Fruit fly (Drosophila melanogaster): ENCODE data around the gene TfIIB.
A peak's percentile ranks its signal among the peaks of the same experiment; 100 is the strongest.

TfIIB gene

DNA sequence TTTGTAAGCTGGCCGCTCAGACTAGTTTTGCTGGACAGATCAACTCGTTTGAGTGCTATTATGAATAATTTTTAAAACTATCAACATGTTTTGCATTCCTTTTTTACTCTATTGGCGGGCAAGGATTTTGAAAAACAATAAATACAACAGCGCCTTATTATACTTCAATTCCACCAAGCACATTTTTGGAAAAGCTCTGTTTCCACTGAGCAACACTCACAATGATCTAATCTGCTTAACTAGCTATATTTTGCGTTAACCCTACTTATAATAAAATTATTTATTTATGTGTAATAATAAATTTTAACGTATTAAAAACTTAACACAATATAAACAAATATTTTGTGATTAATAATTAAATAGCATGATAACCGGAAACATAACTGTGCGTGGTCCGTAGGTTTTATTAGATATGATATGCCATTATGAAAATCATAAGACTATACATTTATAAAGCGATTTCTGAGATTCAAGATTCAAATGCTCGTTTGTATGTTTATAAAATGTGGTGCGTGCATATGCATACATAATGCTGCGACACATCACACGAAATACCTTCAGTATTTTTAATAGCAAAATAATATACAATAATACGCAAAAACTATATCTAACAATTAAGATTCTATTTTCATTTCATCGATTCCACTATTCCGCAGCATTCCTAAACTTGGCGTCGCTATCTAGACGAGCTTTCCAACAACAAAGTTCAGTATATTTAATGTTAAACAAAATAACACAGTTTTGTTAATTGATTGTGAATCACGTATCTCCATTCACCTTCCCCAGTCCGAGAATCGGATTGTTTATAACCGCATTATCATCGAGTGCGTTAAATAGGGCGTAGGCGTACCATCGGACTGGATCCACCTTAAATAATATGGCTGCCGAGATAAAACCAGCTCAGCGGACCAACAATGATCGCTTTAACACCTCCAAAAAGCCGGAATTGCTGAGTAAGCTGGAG, 8.2 kb upstream of the TfIIB start, which contains the start of the genes pie and Wdfy2 (continued):
- TF ChIP-seq CG10654 (GFP tag; optimal IDR thresholded peaks at IDR 0.05) (no peak), CG10959 (GFP tag; IDR thresholded peaks at IDR 0.05) (no peak), ash1 (GFP tag; optimal IDR thresholded peaks at IDR 0.05) (no peak), CG10565 (GFP tag; optimal IDR thresholded peaks at IDR 0.05) (no peak), CG9817 (tag; optimal IDR thresholded peaks at IDR 0.05) (no peak), CG8765 (GFP tag; IDR thresholded peaks at IDR 0.05) (no peak), Opbp (GFP tag; IDR thresholded peaks at IDR 0.05; ENCODE audit: partially characterized antibody) (no peak), CG11085 (GFP tag; IDR thresholded peaks at IDR 0.05) (no peak), CG15514 (GFP tag; optimal IDR thresholded peaks at IDR 0.05) (peak; percentile 22), Lpt (GFP tag; optimal IDR thresholded peaks at IDR 0.05) (no peak), CG10274 (GFP tag; optimal IDR thresholded peaks at IDR 0.05) (no peak), odd (GFP tag; optimal IDR thresholded peaks at IDR 0.05) (no peak), Atf-2 (GFP tag; optimal IDR thresholded peaks at IDR 0.05) (no peak), CG9876 (GFP tag; optimal IDR thresholded peaks at IDR 0.05) (no peak), Spps (tag; optimal IDR thresholded peaks at IDR 0.05) (no peak), Dref (GFP tag; IDR thresholded peaks at IDR 0.05) (peak; percentile 47), CG8944 (GFP tag; optimal IDR thresholded peaks at IDR 0.05) (no peak), YL-1 (GFP tag; optimal IDR thresholded peaks at IDR 0.05) (peak; percentile 19), repo (GFP tag; optimal IDR thresholded peaks at IDR 0.05) (no peak), CG15073 (GFP tag; optimal IDR thresholded peaks at IDR 0.05) (no peak), gsb-n (tag; optimal IDR thresholded peaks at IDR 0.05) (no peak), bsh (GFP tag; optimal IDR thresholded peaks at IDR 0.05) (no peak), MTF-1 (GFP tag; optimal IDR thresholded peaks at IDR 0.05; ENCODE audit: borderline replicate concordance) (no peak), sna (GFP tag; IDR thresholded peaks at IDR 0.05; ENCODE audit: partially characterized antibody) (no peak), h (optimal IDR thresholded peaks at IDR 0.05) (no peak), CG16815 (GFP tag; optimal IDR thresholded peaks at IDR 0.05) (no peak), mirr (GFP tag; optimal IDR thresholded peaks at IDR 0.05) (no peak), CG42726 (GFP tag; IDR thresholded peaks at IDR 0.05; ENCODE audit: partially characterized antibody) (no peak), CG4360 (GFP tag; IDR thresholded peaks at IDR 0.05) (no peak), gce (GFP tag; IDR thresholded peaks at IDR 0.05) (no peak), Xrp1 (GFP tag; IDR thresholded peaks at IDR 0.05) (no peak), abd-A (tag; optimal IDR thresholded peaks at IDR 0.05) (no peak), CG6689 (GFP tag; IDR thresholded peaks at IDR 0.05) (no peak), CG8924 (tag; optimal IDR thresholded peaks at IDR 0.05) (peak; percentile 10), CG1233 (GFP tag; optimal IDR thresholded peaks at IDR 0.05) (no peak), fru (optimal IDR thresholded peaks at IDR 0.05) (no peak), sim (GFP tag; IDR thresholded peaks at IDR 0.05) (no peak), zf30C (GFP tag; optimal IDR thresholded peaks at IDR 0.05) (no peak), CG43689 (GFP tag; IDR thresholded peaks at IDR 0.05) (no peak), da (GFP tag; optimal IDR thresholded peaks at IDR 0.05) (no peak), lola (GFP tag; optimal IDR thresholded peaks at IDR 0.05) (peak in 2 of 3 experiments; percentile 14 to 94), CG33213 (GFP tag; optimal IDR thresholded peaks at IDR 0.05) (no peak), Hr51 (GFP tag; optimal IDR thresholded peaks at IDR 0.05) (no peak), Hr3 (GFP tag; optimal IDR thresholded peaks at IDR 0.05) (no peak), danr (GFP tag; IDR thresholded peaks at IDR 0.05) (no peak), dm (GFP tag; optimal IDR thresholded peaks at IDR 0.05) (no peak), CG15269 (tag; optimal IDR thresholded peaks at IDR 0.05) (no peak), CG10543 (GFP tag; optimal IDR thresholded peaks at IDR 0.05) (no peak), CG17802 (tag; optimal IDR thresholded peaks at IDR 0.05) (peak; percentile 92)
